Worm (Caenorhabditis elegans) whole organism, young adult: ENCODE data around the gene F47C12.6.

Experiments used
- F52B5.7 ChIP-seq: sonication (generic microtip); optimal IDR thresholded peaks from 2 replicates; lab custom pipeline; 2016; ENCODE audit warnings: mild to moderate bottlenecking, missing genetic modification characterization, missing compliant biosample characterization
- Y95B8A.8 ChIP-seq: fragments of 200-800 bp; sonication (Bioruptor generic); IDR thresholded peaks from 2 replicates; pipeline ENCODE4 v1.3.6; 2022; ENCODE audit warnings: missing genetic modification reagents, missing genetic modification characterization, missing compliant biosample characterization
- ama-1 ChIP-seq, 3 experiments: fragments of 150-350 bp in 1 of 3; sonication (generic microtip) in 2 of 3; optimal IDR thresholded peaks; 2 replicates each; lab custom pipeline; 2014 to 2018; ENCODE audit warnings: missing biosample characterization in 2 of 3, missing genetic modification characterization in 2 of 3, missing genetic modification reagents in 2 of 3
- egl-44 ChIP-seq: fragments of 200-800 bp; sonication (Bioruptor generic); IDR thresholded peaks from 2 replicates; pipeline ENCODE4 v1.3.6; 2022; ENCODE audit warnings: missing genetic modification reagents, missing genetic modification characterization, missing compliant biosample characterization
- lin-35 ChIP-seq, 3 experiments: fragments of 150-350 bp in 2 of 3; sonication (generic microtip) in 1 of 3; optimal IDR thresholded peaks; 2 replicates each; lab custom pipeline; 2014 to 2018; ENCODE audit warnings: missing biosample characterization in 3 of 3, missing genetic modification characterization in 3 of 3, missing genetic modification reagents in 3 of 3
- ztf-22 ChIP-seq: fragments of 200-800 bp; sonication (Bioruptor generic); optimal IDR thresholded peaks from 2 replicates; lab custom pipeline; 2018; ENCODE audit warnings: mild to moderate bottlenecking, missing genetic modification characterization, moderate library complexity, missing compliant biosample characterization

DNA sequence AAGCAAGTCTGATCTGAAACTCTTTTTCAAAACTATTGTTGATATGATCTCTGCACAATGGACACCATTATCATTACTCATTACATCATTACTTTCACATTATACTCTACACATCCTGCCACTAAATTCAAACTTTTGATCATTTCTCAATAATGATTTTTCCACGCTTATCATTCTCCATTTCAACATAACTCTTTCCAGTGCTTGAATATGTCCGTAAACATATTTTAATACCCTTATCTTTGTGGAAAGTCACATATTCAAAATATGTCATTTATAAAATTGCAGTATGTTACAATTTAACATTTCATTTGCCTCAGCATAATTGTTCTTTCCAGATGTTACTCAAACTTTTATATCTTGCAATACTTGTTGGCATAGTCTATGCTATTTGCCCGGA lies 32.8 kb downstream of the F47C12.6 start, which contains the start of gene clec-75:
- TF ChIP-seq egl-44 (GFP tag; lab: Robert Waterston, UW) (no peak), lin-35 (GFP tag; optimal IDR thresholded peaks at IDR 0.05; lab: Kevin White, UChicago) (no peak), ztf-22 (GFP tag; lab: Kevin White, UChicago) (no peak), F52B5.7 (no peak), Y95B8A.8 (GFP tag; lab: Robert Waterston, UW) (no peak), ama-1 (optimal IDR thresholded peaks at IDR 0.05; lab: Kevin White, UChicago) (no peak), ama-1 (GFP tag; optimal IDR thresholded peaks at IDR 0.05; lab: Kevin White, UChicago) (no peak)
